Fruit fly (Drosophila melanogaster) whole organism, adult: ENCODE data around the gene Btk.

Experiments
- CG11617 ChIP-seq: fragments of 200-800 bp; sonication (Bioruptor generic); optimal IDR thresholded peaks from 2 replicates; lab custom pipeline; 2017; ENCODE audit warnings: mild to moderate bottlenecking, missing biosample characterization, missing genetic modification reagents, missing genetic modification characterization
- CG7101 ChIP-seq: fragments of 200-800 bp; sonication (Bioruptor generic); optimal IDR thresholded peaks from 2 replicates; lab custom pipeline; 2018; ENCODE audit warnings: missing biosample characterization, mild to moderate bottlenecking, missing genetic modification characterization, moderate library complexity
- Clk ChIP-seq: fragments of 200-800 bp; sonication (Bioruptor generic); optimal IDR thresholded peaks from 2 replicates; lab custom pipeline; 2017; ENCODE audit warnings: missing biosample characterization, missing genetic modification characterization
- Mnt ChIP-seq: fragments of 200-800 bp; sonication (Bioruptor generic); optimal IDR thresholded peaks from 2 replicates; lab custom pipeline; 2016; ENCODE audit warnings: missing biosample characterization, mild to moderate bottlenecking, missing genetic modification characterization
- bab1 ChIP-seq: fragments of 200-800 bp; sonication (Bioruptor generic); optimal IDR thresholded peaks from 3 replicates; lab custom pipeline; 2019; ENCODE audit warnings: missing biosample characterization, mild to moderate bottlenecking, missing genetic modification characterization, moderate library complexity
- cnc ChIP-seq, 2 experiments: fragments of >200 bp; optimal IDR thresholded peaks; 2 replicates each; lab custom pipeline; 2017
- ovo ChIP-seq: fragments of 200-800 bp; sonication (Bioruptor generic); optimal IDR thresholded peaks from 2 replicates; lab custom pipeline; 2016; ENCODE audit warnings: missing biosample characterization, missing genetic modification characterization
- pad ChIP-seq: fragments of 200-800 bp; sonication (Bioruptor generic); optimal IDR thresholded peaks from 3 replicates; lab custom pipeline; 2017; ENCODE audit warnings: missing biosample characterization, missing genetic modification characterization, mild to moderate bottlenecking, moderate library complexity, missing genetic modification reagents
- tj ChIP-seq: fragments of 200-800 bp; sonication (Bioruptor generic); optimal IDR thresholded peaks from 3 replicates; lab custom pipeline; 2017; ENCODE audit warnings: missing biosample characterization, mild to moderate bottlenecking, missing genetic modification characterization, moderate library complexity
- toe ChIP-seq: fragments of 200-800 bp; sonication (Bioruptor generic); optimal IDR thresholded peaks from 2 replicates; lab custom pipeline; 2016; ENCODE audit warnings: missing biosample characterization, missing genetic modification characterization

DNA sequence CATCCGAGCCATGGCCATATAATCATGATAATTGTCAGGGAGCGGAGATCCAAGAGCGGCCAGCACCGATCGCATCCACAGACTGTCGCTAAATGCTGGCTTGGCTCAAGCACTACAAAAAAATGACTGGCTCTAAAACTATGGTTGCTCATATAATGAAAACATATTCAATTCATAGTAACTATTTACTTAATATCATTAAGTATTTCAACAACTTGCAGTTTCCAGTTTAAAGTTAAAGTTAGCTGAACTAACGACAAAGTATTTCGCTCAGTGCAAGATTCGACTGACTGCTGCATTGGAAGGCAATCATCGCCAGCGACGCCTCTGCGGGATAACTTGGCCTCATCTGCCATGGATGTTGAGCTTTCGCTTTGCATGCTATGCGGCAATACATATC is 30.0 kb downstream of the Btk start:
- TF ChIP-seq ovo, result no peak
- TF ChIP-seq pad, result no peak
- TF ChIP-seq Clk, result no peak
- TF ChIP-seq tj (GFP tag; lab: Kevin White, UChicago), result no peak
- no peak for TF ChIP-seq bab1 (GFP tag; lab: Kevin White, UChicago)
- TF ChIP-seq toe, result no peak
- no peak for TF ChIP-seq CG11617 (GFP tag; lab: Kevin White, UChicago)
- no peak for TF ChIP-seq CG7101
- TF ChIP-seq cnc (optimal IDR thresholded peaks at IDR 0.05; lab: Kevin White, UChicago), result no peak
- no peak for TF ChIP-seq Mnt (GFP tag; lab: Kevin White, UChicago)
